Fruit fly (Drosophila melanogaster): ENCODE measurements around the gene CG43348.

Gene CG43348

DNA sequence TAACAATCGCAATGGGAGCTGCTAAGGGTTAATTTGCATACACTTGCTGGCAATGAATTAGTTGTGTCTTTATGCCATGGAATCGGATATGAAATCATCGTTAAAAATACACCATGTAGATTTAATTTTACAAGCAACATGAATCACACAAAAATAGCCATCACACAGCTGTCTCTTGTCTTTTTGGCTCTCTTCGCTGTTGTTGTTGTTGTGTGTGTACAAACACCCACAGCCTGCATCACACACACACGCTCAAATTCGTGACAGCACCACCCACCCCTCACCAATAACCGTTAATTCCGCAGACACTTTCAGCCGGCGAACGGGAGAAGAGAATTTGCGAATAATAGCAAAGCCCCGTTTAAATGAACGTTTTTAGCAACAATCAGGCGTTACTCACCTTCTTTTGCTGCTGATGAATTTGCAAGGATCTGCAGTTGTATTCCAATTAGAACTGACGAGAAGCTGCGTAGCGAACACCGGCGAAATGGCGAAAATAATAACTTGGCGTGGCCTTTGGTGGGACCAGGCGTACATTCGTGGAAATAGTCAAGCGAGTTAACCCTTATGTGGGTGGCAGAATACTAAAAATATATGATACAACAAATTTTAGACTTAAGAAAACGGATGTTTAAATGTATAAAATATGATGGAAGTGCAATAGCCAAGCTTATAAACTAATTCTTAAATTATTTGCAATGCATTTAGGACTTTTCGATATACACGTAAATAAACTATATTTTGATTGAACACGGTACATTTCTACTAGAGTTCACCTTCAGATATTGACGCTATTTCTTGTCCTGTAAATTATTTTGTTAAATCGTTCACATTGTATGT is 41.3 kb upstream of the CG43348 start, which contains the start of gene capt:
Gene capt (minus strand): TSS at position 584 of the 840 bp plus-strand sequence.
- TF ChIP-seq Snoo (tag; optimal IDR thresholded peaks at IDR 0.05) (no peak), CG8301 (tag; optimal IDR thresholded peaks at IDR 0.05) (peak; percentile 15), EcR (GFP tag; optimal IDR thresholded peaks at IDR 0.05) (peak; percentile 82), CG32121 (GFP tag; IDR thresholded peaks at IDR 0.05) (peak; percentile 26; the same call in 1 of the 2 replicates), fd96Ca (GFP tag; IDR thresholded peaks at IDR 0.05) (no peak), D1 (tag; optimal IDR thresholded peaks at IDR 0.05) (no peak), CG9948 (tag; optimal IDR thresholded peaks at IDR 0.05) (peak; percentile 23), rn (GFP tag; IDR thresholded peaks at IDR 0.05) (no peak), Ets98B (GFP tag; IDR thresholded peaks at IDR 0.05) (peak; percentile 7; the same call in 1 of the 2 replicates), CG12605 (GFP tag; IDR thresholded peaks at IDR 0.05) (no peak), CG14655 (GFP tag; optimal IDR thresholded peaks at IDR 0.05) (no peak), CG17806 (tag; optimal IDR thresholded peaks at IDR 0.05) (peak; percentile 20), CG8159 (tag; optimal IDR thresholded peaks at IDR 0.05) (peak; percentile 53), Pif1B (GFP tag; optimal IDR thresholded peaks at IDR 0.05) (no peak), CG10348 (GFP tag; IDR thresholded peaks at IDR 0.05) (no peak), Pif1A (GFP tag; optimal IDR thresholded peaks at IDR 0.05) (no peak), CG15710 (tag; optimal IDR thresholded peaks at IDR 0.05) (peak; percentile 48)

DNA sequence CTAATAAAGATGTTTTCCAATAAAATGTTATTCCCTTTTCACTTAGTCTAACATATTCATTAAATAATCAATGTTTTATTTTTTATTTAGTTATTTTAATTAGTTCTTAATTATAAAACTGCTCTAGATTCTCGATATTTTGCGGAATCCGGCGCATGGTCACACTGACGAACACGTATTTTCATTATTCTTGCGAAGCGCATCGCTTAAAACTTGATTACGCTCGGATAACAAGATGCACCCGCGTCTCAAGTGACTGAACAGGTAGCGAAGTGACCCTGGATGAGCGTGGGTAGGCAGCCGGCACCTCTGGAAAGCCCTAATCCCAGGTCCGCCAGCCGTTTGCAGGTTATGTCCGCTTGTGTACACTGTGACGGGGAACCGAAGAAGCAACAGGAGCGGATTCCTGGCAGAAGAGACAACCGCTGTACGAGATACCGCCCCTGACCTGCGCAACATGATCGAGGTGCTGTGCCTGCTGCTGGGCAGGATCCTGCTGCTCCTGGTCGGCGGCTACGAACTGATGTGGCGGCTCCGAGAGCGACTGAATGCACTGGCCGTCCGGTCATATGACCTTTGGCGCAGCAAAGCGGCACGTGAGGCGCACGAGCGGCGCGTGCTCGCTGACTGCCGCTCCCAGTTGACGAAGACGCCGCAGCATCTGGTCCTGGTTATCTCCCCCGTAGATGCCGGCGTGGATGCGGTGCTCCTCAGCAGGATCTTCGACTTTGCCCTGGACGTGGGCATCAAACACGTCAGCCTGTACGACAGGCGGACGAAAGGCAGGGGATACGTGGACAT is 40.5 kb upstream of the CG43348 start, which contains the start of gene Tango14:
Gene Tango14 (plus strand): TSS at position 143 of the 801 bp plus-strand sequence.
- no peak for TF ChIP-seq CG10348 (GFP tag; IDR thresholded peaks at IDR 0.05)
- 0 out of 3 replicates have a peak, but pooled peaks have one; percentile 42 for TF ChIP-seq CG4496 (GFP tag; IDR thresholded peaks at IDR 0.05)
- TF ChIP-seq fd96Ca (GFP tag; IDR thresholded peaks at IDR 0.05) = 0 out of 3 replicates have a peak, but pooled peaks have one; percentile 38

DNA sequence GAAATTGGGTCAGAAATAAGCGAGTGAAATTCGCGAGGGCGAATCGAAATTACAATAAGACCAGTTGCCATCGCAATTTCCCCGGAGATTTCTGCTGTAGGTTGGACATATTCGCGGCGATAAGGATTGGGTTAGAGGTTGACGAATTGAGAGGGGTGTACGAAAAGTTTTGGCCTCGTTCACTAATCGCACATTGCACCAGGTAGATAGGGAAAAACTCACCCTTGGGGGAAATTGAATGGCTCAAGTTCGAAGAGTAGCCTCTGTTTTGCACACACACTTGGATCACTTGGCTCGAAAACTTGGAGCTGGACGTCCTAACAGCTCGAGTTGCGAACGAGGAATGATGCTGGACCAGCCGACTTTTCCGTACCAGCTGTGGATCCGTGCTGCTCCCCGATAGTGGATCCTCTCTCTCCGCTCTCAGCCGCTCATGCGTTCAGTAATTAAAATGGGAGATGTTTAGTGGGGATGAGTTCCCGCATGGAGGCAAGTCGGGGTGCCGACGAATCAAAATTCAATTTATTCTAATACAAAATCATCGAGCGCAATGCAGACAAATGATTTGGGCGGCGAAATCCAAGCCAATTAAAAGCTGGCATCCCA is 35.6 kb upstream of the CG43348 start, which contains the start of gene CG5080:
Gene CG5080 (minus strand): TSS at position 349 of the 606 bp plus-strand sequence.
- TF ChIP-seq fd96Ca (GFP tag; IDR thresholded peaks at IDR 0.05) (0 out of 3 replicates have a peak, but pooled peaks have one; percentile 16), CG9948 (tag; optimal IDR thresholded peaks at IDR 0.05) (no peak)

DNA sequence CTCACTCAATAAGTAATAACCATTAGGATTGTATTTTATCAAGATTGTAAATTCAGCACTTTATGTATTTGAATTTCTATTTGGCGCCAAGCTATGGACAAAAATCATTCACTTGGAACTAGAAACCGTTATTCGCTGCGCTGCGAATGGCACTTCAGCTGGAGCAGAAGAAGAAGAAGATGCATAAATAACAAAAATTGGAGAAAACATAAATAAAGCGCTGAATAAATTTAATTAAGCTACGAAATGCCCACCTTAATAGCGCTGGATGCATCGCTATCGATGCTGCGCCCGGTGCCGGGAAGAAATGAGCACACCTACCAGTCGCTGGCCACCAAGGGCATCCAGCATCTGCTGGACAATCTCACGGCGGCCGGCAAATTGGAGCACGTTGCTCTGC is 34.9 kb upstream of the CG43348 start, which contains the start of gene IntS14:
Gene IntS14 (plus strand): TSS at position 150 of the 400 bp plus-strand sequence.
- TF ChIP-seq fd96Ca (GFP tag; IDR thresholded peaks at IDR 0.05) = no peak
- no peak for TF ChIP-seq Pif1A (GFP tag; optimal IDR thresholded peaks at IDR 0.05)
- no peak for TF ChIP-seq CG13204 (GFP tag; optimal IDR thresholded peaks at IDR 0.05)
- TF ChIP-seq CG10348 (GFP tag; IDR thresholded peaks at IDR 0.05) = no peak
- TF ChIP-seq CG8159 (tag; optimal IDR thresholded peaks at IDR 0.05) = no peak
- TF ChIP-seq Ets98B (GFP tag; IDR thresholded peaks at IDR 0.05) = no peak
- TF ChIP-seq CG4496 (GFP tag; IDR thresholded peaks at IDR 0.05) = no peak
- no peak for TF ChIP-seq CG34367 (tag; optimal IDR thresholded peaks at IDR 0.05)
- no peak for TF ChIP-seq CG15710 (tag; optimal IDR thresholded peaks at IDR 0.05)
- TF ChIP-seq EcR (GFP tag; optimal IDR thresholded peaks at IDR 0.05) = no peak
- no peak for TF ChIP-seq Snoo (tag; optimal IDR thresholded peaks at IDR 0.05)

DNA sequence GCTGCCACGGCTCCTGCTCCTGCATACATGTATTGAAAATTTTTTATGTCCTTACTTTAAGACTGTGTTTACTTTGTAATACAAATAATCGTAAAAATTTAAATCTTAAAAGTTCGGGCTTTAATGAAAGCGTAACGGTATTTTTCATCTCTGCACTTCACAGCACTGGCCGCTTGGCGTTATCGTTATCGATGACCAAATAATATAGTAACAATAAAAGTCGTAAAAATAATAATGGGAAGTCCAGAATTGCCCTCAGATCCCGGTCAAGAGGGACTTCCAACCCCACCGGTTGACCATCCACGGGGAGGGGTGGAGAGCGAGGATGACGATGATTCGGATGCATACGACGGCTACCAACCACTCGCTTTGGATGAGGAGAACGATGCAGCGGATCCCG is 32.9 kb upstream of the CG43348 start, which contains the start of gene CG14341:
Gene CG14341 (plus strand): TSS at position 181 of the 400 bp plus-strand sequence.
- TF ChIP-seq CG8301 (tag; optimal IDR thresholded peaks at IDR 0.05) = no peak

DNA sequence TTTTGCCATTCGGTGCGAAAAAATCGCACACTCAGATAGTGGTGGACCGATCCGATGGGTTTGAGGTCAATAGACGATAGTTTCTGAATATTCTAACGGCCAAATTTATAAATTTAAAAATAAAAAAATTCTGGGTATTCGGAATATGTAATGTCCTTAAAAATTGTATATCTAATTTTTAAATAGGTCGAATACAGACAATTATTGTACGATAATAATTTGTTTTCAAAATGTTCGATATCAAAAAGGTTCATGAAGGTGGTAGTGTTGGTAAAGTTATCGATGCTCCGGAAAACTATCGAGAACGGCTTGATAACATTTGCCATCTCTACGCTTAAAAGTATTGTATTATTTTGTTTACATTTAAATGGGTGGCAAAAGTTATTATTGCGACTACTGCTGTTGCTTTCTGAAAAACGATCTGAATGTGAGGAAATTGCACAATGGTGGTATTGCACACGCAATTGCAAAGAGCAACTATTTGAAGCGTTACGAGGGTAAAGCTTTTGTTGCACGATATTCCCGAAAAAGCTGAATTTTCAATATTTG is 29.3 kb upstream of the CG43348 start, which contains the start of the genes CG31922 and Plap:
Gene CG31922 (plus strand): TSS at position 315 of the 549 bp plus-strand sequence.
Gene Plap (minus strand): TSS at position 499 of the 549 bp plus-strand sequence.
- no peak for TF ChIP-seq Pif1A (GFP tag; optimal IDR thresholded peaks at IDR 0.05)
- peak; percentile 99 for TF ChIP-seq EcR (GFP tag; optimal IDR thresholded peaks at IDR 0.05)
- TF ChIP-seq Snoo (tag; optimal IDR thresholded peaks at IDR 0.05) = peak; percentile 9
- TF ChIP-seq CG10348 (GFP tag; IDR thresholded peaks at IDR 0.05) = no peak
- TF ChIP-seq D1 (tag; optimal IDR thresholded peaks at IDR 0.05) = no peak
- TF ChIP-seq CG32121 (GFP tag; IDR thresholded peaks at IDR 0.05) = no peak
- no peak for TF ChIP-seq CG8301 (tag; optimal IDR thresholded peaks at IDR 0.05)
- TF ChIP-seq gl (tag; optimal IDR thresholded peaks at IDR 0.05) = no peak
- peak; percentile 42 for TF ChIP-seq CG17806 (tag; optimal IDR thresholded peaks at IDR 0.05)
- TF ChIP-seq CG14655 (GFP tag; optimal IDR thresholded peaks at IDR 0.05) = no peak
- TF ChIP-seq CG13204 (GFP tag; optimal IDR thresholded peaks at IDR 0.05) = no peak
- TF ChIP-seq CG4496 (GFP tag; IDR thresholded peaks at IDR 0.05) = no peak
- 0 out of 3 replicates have a peak, but pooled peaks have one; percentile 22 for TF ChIP-seq fd96Ca (GFP tag; IDR thresholded peaks at IDR 0.05)
- no peak for TF ChIP-seq CG12605 (GFP tag; IDR thresholded peaks at IDR 0.05)
- no peak for TF ChIP-seq Pif1B (GFP tag; optimal IDR thresholded peaks at IDR 0.05)
- TF ChIP-seq CG8159 (tag; optimal IDR thresholded peaks at IDR 0.05) = peak; percentile 42
- peak; percentile 24; the same call in 1 of the 2 replicates for TF ChIP-seq Ets98B (GFP tag; IDR thresholded peaks at IDR 0.05)
- TF ChIP-seq CG15710 (tag; optimal IDR thresholded peaks at IDR 0.05) = peak; percentile 63
- no peak for TF ChIP-seq rn (GFP tag; IDR thresholded peaks at IDR 0.05)
- TF ChIP-seq CG34367 (tag; optimal IDR thresholded peaks at IDR 0.05) = peak; percentile 3
- peak; percentile 22 for TF ChIP-seq CG9948 (tag; optimal IDR thresholded peaks at IDR 0.05)

Measured in whole organism, pupa.